Worm (Caenorhabditis elegans) whole organism, late embryonic: ENCODE measurements around the gene B0416.11.

Experiments used
- C08G9.2 ChIP-seq: sonication (generic microtip); optimal IDR thresholded peaks from 2 replicates; lab custom pipeline; 2016; ENCODE audit warnings: mild to moderate bottlenecking, missing genetic modification characterization, moderate library complexity, missing compliant biosample characterization
- C38D4.7 ChIP-seq: fragments of 200-800 bp; sonication (Bioruptor generic); optimal IDR thresholded peaks from 2 replicates; lab custom pipeline; 2018; ENCODE audit warnings: mild to moderate bottlenecking, missing genetic modification characterization, moderate library complexity, missing compliant biosample characterization
- K02D7.2 ChIP-seq: sonication (generic microtip); optimal IDR thresholded peaks from 2 replicates; lab custom pipeline; 2017; ENCODE audit warnings: mild to moderate bottlenecking, missing genetic modification characterization, missing compliant biosample characterization
- K09A11.1 ChIP-seq: sonication (generic microtip); optimal IDR thresholded peaks from 2 replicates; lab custom pipeline; 2017; ENCODE audit warnings: antibody characterized with exemption, mild to moderate bottlenecking, missing genetic modification characterization, missing compliant biosample characterization; ENCODE audit not compliant: insufficient read depth
- T23F11.4 ChIP-seq: fragments of 200-800 bp; sonication (Bioruptor generic); optimal IDR thresholded peaks from 2 replicates; lab custom pipeline; 2018; ENCODE audit warnings: mild to moderate bottlenecking, missing genetic modification characterization, missing compliant biosample characterization
- ceh-18 ChIP-seq: sonication (generic microtip); optimal IDR thresholded peaks from 2 replicates; lab custom pipeline; 2016; ENCODE audit warnings: missing genetic modification characterization, missing compliant biosample characterization
- ceh-19 ChIP-seq: fragments of 200-800 bp; sonication (Bioruptor generic); optimal IDR thresholded peaks from 2 replicates; lab custom pipeline; 2018; ENCODE audit warnings: mild to moderate bottlenecking, missing genetic modification characterization, missing compliant biosample characterization
- ceh-2 ChIP-seq: sonication (generic microtip); optimal IDR thresholded peaks from 2 replicates; lab custom pipeline; 2016; ENCODE audit warnings: missing genotype, missing genetic modification characterization, missing compliant biosample characterization
- ceh-24 ChIP-seq: sonication (generic microtip); optimal IDR thresholded peaks from 2 replicates; lab custom pipeline; 2016; ENCODE audit warnings: mild to moderate bottlenecking, missing genetic modification characterization, missing compliant biosample characterization
- ceh-31 ChIP-seq: sonication (generic microtip); optimal IDR thresholded peaks from 2 replicates; lab custom pipeline; 2016; ENCODE audit warnings: missing genetic modification characterization, missing compliant biosample characterization
- ceh-48 ChIP-seq: sonication (generic microtip); optimal IDR thresholded peaks from 2 replicates; lab custom pipeline; 2016; ENCODE audit warnings: missing genetic modification characterization, inconsistent platforms, missing compliant biosample characterization
- dve-1 ChIP-seq: sonication (generic microtip); optimal IDR thresholded peaks from 2 replicates; lab custom pipeline; 2017; ENCODE audit warnings: antibody characterized with exemption, mild to moderate bottlenecking, missing genetic modification characterization, missing compliant biosample characterization
- ets-4 ChIP-seq: sonication (generic microtip); optimal IDR thresholded peaks from 2 replicates; lab custom pipeline; 2016; ENCODE audit warnings: missing genetic modification characterization, missing compliant biosample characterization
- eyg-1 ChIP-seq: sonication (generic microtip); optimal IDR thresholded peaks from 2 replicates; lab custom pipeline; 2016; ENCODE audit warnings: missing genotype, missing genetic modification characterization, missing compliant biosample characterization
- fax-1 ChIP-seq: sonication (generic microtip); optimal IDR thresholded peaks from 2 replicates; lab custom pipeline; 2016; ENCODE audit warnings: missing genotype, missing genetic modification characterization, missing compliant biosample characterization
- fkh-10 ChIP-seq: fragments of 150-350 bp; optimal IDR thresholded peaks from 2 replicates; lab custom pipeline; 2014; ENCODE audit warnings: missing biosample characterization, missing genetic modification reagents, missing genetic modification characterization
- gmeb-2 ChIP-seq: sonication (generic microtip); optimal IDR thresholded peaks from 2 replicates; lab custom pipeline; 2016; ENCODE audit warnings: missing genetic modification characterization, inconsistent platforms, missing compliant biosample characterization
- hlh-13 ChIP-seq: fragments of 200-800 bp; sonication (Bioruptor generic); optimal IDR thresholded peaks from 2 replicates; lab custom pipeline; 2018; ENCODE audit warnings: mild to moderate bottlenecking, missing genetic modification characterization, missing compliant biosample characterization
- hlh-30 ChIP-seq: sonication (generic microtip); optimal IDR thresholded peaks from 2 replicates; lab custom pipeline; 2017; ENCODE audit warnings: antibody characterized with exemption, missing genetic modification characterization, missing compliant biosample characterization; ENCODE audit not compliant: insufficient read depth
- lin-11 ChIP-seq: fragments of 200-800 bp; sonication (Bioruptor generic); optimal IDR thresholded peaks from 2 replicates; lab custom pipeline; 2018; ENCODE audit warnings: mild to moderate bottlenecking, missing genetic modification characterization, missing compliant biosample characterization
- madf-2 ChIP-seq: sonication (generic microtip); optimal IDR thresholded peaks from 2 replicates; lab custom pipeline; 2017; ENCODE audit warnings: missing genetic modification characterization, missing compliant biosample characterization
- mec-3 ChIP-seq: sonication (generic microtip); optimal IDR thresholded peaks from 2 replicates; lab custom pipeline; 2016; ENCODE audit warnings: borderline replicate concordance, missing genetic modification characterization, missing compliant biosample characterization
- nhr-11 ChIP-seq: fragments of 150-350 bp; optimal IDR thresholded peaks from 2 replicates; lab custom pipeline; 2014; ENCODE audit warnings: missing biosample characterization, missing genetic modification characterization
- npax-4 ChIP-seq: sonication (generic microtip); optimal IDR thresholded peaks from 2 replicates; lab custom pipeline; 2016; ENCODE audit warnings: missing genetic modification characterization, missing compliant biosample characterization
- pag-3 ChIP-seq: sonication (generic microtip); optimal IDR thresholded peaks from 2 replicates; lab custom pipeline; 2016; ENCODE audit warnings: missing compliant biosample characterization, missing genetic modification characterization, borderline replicate concordance
- pat-9 ChIP-seq: fragments of 200-800 bp; sonication (Bioruptor generic); optimal IDR thresholded peaks from 2 replicates; lab custom pipeline; 2018; ENCODE audit warnings: mild to moderate bottlenecking, missing genetic modification characterization, moderate library complexity, missing compliant biosample characterization
- pax-1 ChIP-seq: fragments of 150-350 bp; optimal IDR thresholded peaks from 2 replicates; lab custom pipeline; 2014; ENCODE audit warnings: missing biosample characterization, missing genetic modification characterization
- pha-2 ChIP-seq: sonication (generic microtip); optimal IDR thresholded peaks from 2 replicates; lab custom pipeline; 2017; ENCODE audit warnings: mild to moderate bottlenecking, missing genetic modification characterization, missing compliant biosample characterization
- pha-4 ChIP-seq: fragments of 150-350 bp; optimal IDR thresholded peaks from 2 replicates; lab custom pipeline; 2018; ENCODE audit warnings: missing biosample characterization, missing genetic modification reagents, missing genetic modification characterization
- pqm-1 ChIP-seq: sonication (generic microtip); optimal IDR thresholded peaks from 2 replicates; lab custom pipeline; 2016; ENCODE audit warnings: missing genetic modification characterization, missing compliant biosample characterization
- sdc-2 ChIP-seq: sonication (generic microtip); optimal IDR thresholded peaks from 2 replicates; lab custom pipeline; 2016; ENCODE audit warnings: missing genotype, missing genetic modification characterization, missing compliant biosample characterization
- sox-2 ChIP-seq: fragments of 200-800 bp; sonication (Bioruptor generic); IDR thresholded peaks from 2 replicates; pipeline ENCODE4 v1.3.6; 2022; ENCODE audit warnings: missing genetic modification reagents, missing genetic modification characterization, missing compliant biosample characterization
- sox-4 ChIP-seq: sonication (generic microtip); optimal IDR thresholded peaks from 2 replicates; lab custom pipeline; 2017; ENCODE audit warnings: mild to moderate bottlenecking, missing genetic modification characterization, inconsistent platforms, missing compliant biosample characterization
- syd-9 ChIP-seq: sonication (generic microtip); optimal IDR thresholded peaks from 2 replicates; lab custom pipeline; 2016; ENCODE audit warnings: mild to moderate bottlenecking, missing genetic modification characterization, moderate library complexity, missing compliant biosample characterization
- tbx-2 ChIP-seq: sonication (generic microtip); optimal IDR thresholded peaks from 2 replicates; lab custom pipeline; 2016; ENCODE audit warnings: missing genetic modification characterization, missing compliant biosample characterization
- tbx-7 ChIP-seq: sonication (generic microtip); optimal IDR thresholded peaks from 2 replicates; lab custom pipeline; 2016; ENCODE audit warnings: missing genotype, missing genetic modification characterization, missing compliant biosample characterization
- ttx-3 ChIP-seq: sonication (generic microtip); optimal IDR thresholded peaks from 2 replicates; lab custom pipeline; 2016; ENCODE audit warnings: missing genetic modification reagents, missing genetic modification characterization, missing compliant biosample characterization
- unc-42 ChIP-seq: sonication (generic microtip); optimal IDR thresholded peaks from 2 replicates; lab custom pipeline; 2016; ENCODE audit warnings: missing genotype, missing genetic modification characterization, missing compliant biosample characterization
- unc-86 ChIP-seq: sonication (generic microtip); optimal IDR thresholded peaks from 2 replicates; lab custom pipeline; 2016; ENCODE audit warnings: missing genetic modification characterization, missing compliant biosample characterization
- ztf-16 ChIP-seq: sonication (generic microtip); optimal IDR thresholded peaks from 2 replicates; lab custom pipeline; 2017; ENCODE audit warnings: missing genetic modification characterization, missing compliant biosample characterization

B0416.11 gene

ce11 chrX:9283026-9283425 is at the start of gene B0416.11:
Gene B0416.11 (minus strand): TSS chrX:9283126.
- TF ChIP-seq unc-42 (no peak), pha-4 (tag; lab: Kevin White, UChicago) (no peak), ets-4 (tag; lab: Kevin White, UChicago) (no peak), C08G9.2 (no peak), sox-4 (no peak), npax-4 (tag; lab: Kevin White, UChicago) (no peak), ceh-31 (tag; lab: Kevin White, UChicago) (no peak), K02D7.2 (tag; lab: Kevin White, UChicago) (no peak), unc-86 (tag; lab: Kevin White, UChicago) (no peak), C38D4.7 (GFP tag; lab: Kevin White, UChicago) (no peak)

DNA sequence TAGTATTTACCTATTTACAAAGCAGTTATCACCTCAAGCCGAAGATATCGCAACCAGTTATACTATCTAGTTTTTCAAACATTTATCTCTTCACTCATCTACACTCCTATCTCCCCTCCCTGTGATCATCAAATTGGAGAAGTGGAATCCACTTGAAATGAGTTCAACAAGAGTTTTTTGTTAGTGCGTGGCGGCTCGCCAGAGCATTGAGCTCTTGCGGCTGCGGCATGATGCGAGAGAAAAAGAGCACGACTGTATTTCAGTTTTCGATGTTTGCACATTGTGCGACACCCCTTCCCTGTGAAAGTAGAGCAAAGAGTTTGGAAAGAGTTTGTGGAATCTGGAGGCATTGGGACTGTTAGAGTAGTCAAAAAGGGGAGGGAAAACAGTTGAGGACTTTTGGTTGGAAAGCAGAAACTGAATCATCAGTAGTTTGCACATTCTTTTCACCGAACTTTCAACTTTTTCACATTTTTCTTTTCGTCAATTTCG is 47.8 kb upstream of the B0416.11 start, which contains the start of gene T20B5.2:
Gene T20B5.2 (plus strand): TSS at position 442 of the 492 bp plus-strand sequence.
- TF ChIP-seq pag-3 (tag; lab: Kevin White, UChicago) (no peak), fax-1 (tag; lab: Kevin White, UChicago) (no peak), K09A11.1 (no peak), unc-42 (no peak), tbx-7 (tag; lab: Kevin White, UChicago) (no peak), ceh-48 (tag; lab: Kevin White, UChicago) (no peak), pqm-1 (tag; lab: Kevin White, UChicago) (no peak), hlh-13 (GFP tag; lab: Kevin White, UChicago) (no peak), hlh-30 (tag; lab: Kevin White, UChicago) (no peak), dve-1 (tag; lab: Kevin White, UChicago) (no peak), pha-2 (tag; lab: Kevin White, UChicago) (no peak), syd-9 (tag; lab: Kevin White, UChicago) (no peak), eyg-1 (tag; lab: Kevin White, UChicago) (no peak), tbx-2 (tag; lab: Kevin White, UChicago) (no peak)

DNA sequence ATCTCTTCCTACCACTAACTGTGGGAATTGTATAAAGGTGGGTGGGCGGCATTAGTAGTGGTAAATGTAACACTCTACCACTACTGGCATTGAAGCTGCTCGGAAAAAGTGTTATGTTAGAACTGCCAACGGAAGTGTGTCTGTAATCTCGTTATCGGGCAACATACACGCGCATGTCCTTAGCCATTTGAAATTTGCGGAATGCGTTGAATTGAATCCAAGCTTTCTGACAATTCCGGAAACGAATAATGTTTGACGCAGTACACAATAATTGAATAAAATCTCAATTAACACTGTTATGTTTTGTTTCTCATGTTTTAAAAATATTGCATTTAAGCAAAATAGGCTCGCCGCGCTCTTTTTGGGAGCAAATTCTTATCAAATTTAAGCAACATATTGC is 42.0 kb upstream of the B0416.11 start:
- no peak for TF ChIP-seq ttx-3 (tag; lab: Kevin White, UChicago)
- peak; percentile 84 for TF ChIP-seq unc-42
- TF ChIP-seq nhr-11: no peak
- TF ChIP-seq ceh-31 (tag; lab: Kevin White, UChicago): no peak

DNA sequence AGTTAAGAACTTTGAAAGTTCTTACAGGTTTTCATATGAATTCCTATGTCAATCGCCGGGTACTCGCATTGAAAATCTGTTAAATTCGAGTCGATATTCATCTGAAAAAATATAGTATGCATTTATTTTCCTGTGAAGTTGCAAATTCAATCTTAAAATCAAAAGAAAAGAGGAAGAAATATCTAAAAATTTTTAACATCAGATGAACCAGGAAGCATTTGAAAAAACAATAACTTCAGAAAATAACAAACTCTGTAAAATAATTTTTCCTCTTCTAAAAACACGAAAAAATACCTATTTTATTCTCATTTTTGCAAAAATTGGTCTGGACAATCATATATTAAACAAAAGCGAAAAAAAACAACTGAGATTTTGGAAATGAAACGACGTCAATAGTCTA is 36.2 kb upstream of the B0416.11 start, which contains the start of gene npr-7:
Gene npr-7 (minus strand): TSS at position 101 of the 400 bp plus-strand sequence.
- TF ChIP-seq fkh-10: no peak
- TF ChIP-seq T23F11.4: no peak
- TF ChIP-seq pat-9 (tag; lab: Kevin White, UChicago): no peak
- TF ChIP-seq ceh-18 (tag; lab: Kevin White, UChicago): no peak
- TF ChIP-seq pag-3 (tag; lab: Kevin White, UChicago): no peak
- TF ChIP-seq gmeb-2 (tag; lab: Kevin White, UChicago): no peak
- no peak for TF ChIP-seq hlh-13 (GFP tag; lab: Kevin White, UChicago)
- no peak for TF ChIP-seq ceh-19 (GFP tag; lab: Kevin White, UChicago)
- TF ChIP-seq syd-9 (tag; lab: Kevin White, UChicago): no peak
- no peak for TF ChIP-seq ztf-16 (tag; lab: Kevin White, UChicago)
- no peak for TF ChIP-seq ets-4 (tag; lab: Kevin White, UChicago)
- TF ChIP-seq sox-2 (GFP tag; lab: Robert Waterston, UW): no peak

ce11 chrX:9314397-9314796 is 31.5 kb upstream of the B0416.11 start, which contains the start of gene ttr-38:
Gene ttr-38 (minus strand): TSS chrX:9314497.
- TF ChIP-seq ceh-2 (tag; lab: Kevin White, UChicago) (no peak), tbx-2 (tag; lab: Kevin White, UChicago) (no peak), pqm-1 (tag; lab: Kevin White, UChicago) (no peak), pag-3 (tag; lab: Kevin White, UChicago) (no peak), fkh-10 (no peak), ceh-48 (tag; lab: Kevin White, UChicago) (no peak), mec-3 (tag; lab: Kevin White, UChicago) (no peak), lin-11 (no peak), ceh-24 (tag; lab: Kevin White, UChicago) (no peak), sdc-2 (tag; lab: Kevin White, UChicago) (no peak), pax-1 (no peak), madf-2 (no peak)
